Worm (Caenorhabditis elegans): ENCODE data around the gene osm-6.

DNA sequence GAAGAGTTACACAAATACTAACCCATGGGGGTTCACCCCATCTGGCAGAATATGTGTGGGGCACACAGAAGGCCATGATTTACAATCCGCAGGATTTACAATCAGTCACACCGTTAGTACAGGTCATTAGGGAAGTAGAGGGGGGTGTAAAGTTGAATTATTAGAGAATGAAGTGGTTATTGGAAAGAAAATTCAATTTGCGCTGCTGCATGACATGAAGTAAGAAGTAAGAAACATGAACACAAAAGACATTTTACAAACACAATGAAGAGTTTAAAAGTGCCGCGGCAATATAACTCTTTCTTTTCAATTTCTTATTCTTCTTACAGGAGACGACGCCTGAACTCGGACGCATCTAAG, 33.6 kb upstream of the osm-6 start:
- TF ChIP-seq tab-1 (GFP tag; IDR thresholded peaks at IDR 0.05) = no peak
- no peak for TF ChIP-seq ztf-29 (GFP tag; IDR thresholded peaks at IDR 0.05)
- no peak for TF ChIP-seq klf-2 (GFP tag; conservative IDR thresholded peaks at IDR 0.05)
- no peak for TF ChIP-seq ref-1 (GFP tag; conservative IDR thresholded peaks at IDR 0.05)
- no peak for TF ChIP-seq flt-1 (GFP tag; IDR thresholded peaks at IDR 0.05)
- no peak for TF ChIP-seq T22C8.4 (GFP tag; IDR thresholded peaks at IDR 0.05)
- TF ChIP-seq ztf-23 (GFP tag; IDR thresholded peaks at IDR 0.05) = no peak
- no peak for TF ChIP-seq cog-1 (tag; optimal IDR thresholded peaks at IDR 0.05)
- TF ChIP-seq med-1 (GFP tag; optimal IDR thresholded peaks at IDR 0.05; ENCODE audit: insufficient read depth) = no peak

All from whole organism, midembryonic.